Fruit fly (Drosophila melanogaster): Measurements from ENCODE around the gene PNUTS.
A peak's percentile ranks its signal among the peaks of the same experiment; 100 is the strongest.

PNUTS gene

dm6 chr2L:886743-887142 is 16.5 kb downstream of the PNUTS start (continued):
- TF ChIP-seq Dek (tag; optimal IDR thresholded peaks at IDR 0.05) = no peak
- no peak for TF ChIP-seq danr (GFP tag; IDR thresholded peaks at IDR 0.05)
- no peak for TF ChIP-seq CG4328 (GFP tag; optimal IDR thresholded peaks at IDR 0.05)
- no peak for TF ChIP-seq CG17912 (GFP tag; optimal IDR thresholded peaks at IDR 0.05)
- no peak for TF ChIP-seq Dfd (GFP tag; optimal IDR thresholded peaks at IDR 0.05)
- no peak for TF ChIP-seq CG16815 (GFP tag; optimal IDR thresholded peaks at IDR 0.05)
- no peak for TF ChIP-seq CG10366 (GFP tag; IDR thresholded peaks at IDR 0.05)
- no peak for TF ChIP-seq CG1024 (GFP tag; IDR thresholded peaks at IDR 0.05)
- no peak for TF ChIP-seq fd3F (GFP tag; optimal IDR thresholded peaks at IDR 0.05)
- TF ChIP-seq ase (GFP tag; IDR thresholded peaks at IDR 0.05) = no peak
- TF ChIP-seq Awh (GFP tag; IDR thresholded peaks at IDR 0.05) = no peak
- TF ChIP-seq Med (GFP tag) = peak; percentile 76
- TF ChIP-seq E2f2 (GFP tag; IDR thresholded peaks at IDR 0.05) = no peak; the same call in 1 of the 2 replicates
- no peak for TF ChIP-seq wek (GFP tag; optimal IDR thresholded peaks at IDR 0.05)
- no peak for TF ChIP-seq Dbx (GFP tag; IDR thresholded peaks at IDR 0.05)
- no peak for TF ChIP-seq CG1832 (GFP tag; optimal IDR thresholded peaks at IDR 0.05)
- no peak for TF ChIP-seq D19B (GFP tag; optimal IDR thresholded peaks at IDR 0.05)
- no peak for TF ChIP-seq Hmx (GFP tag; optimal IDR thresholded peaks at IDR 0.05)
- no peak for TF ChIP-seq hth (optimal IDR thresholded peaks at IDR 0.05)
- no peak for TF ChIP-seq CG2712 (tag; optimal IDR thresholded peaks at IDR 0.05)
- TF ChIP-seq CG6813 (GFP tag; optimal IDR thresholded peaks at IDR 0.05) = no peak
- no peak for TF ChIP-seq klu (GFP tag; IDR thresholded peaks at IDR 0.05)
- peak in 1 of 2 experiments; percentile 17 for TF ChIP-seq bsh (GFP tag; optimal IDR thresholded peaks at IDR 0.05)
- no peak for TF ChIP-seq CrebB (tag; optimal IDR thresholded peaks at IDR 0.05)
- no peak for TF ChIP-seq CG34422 (GFP tag; IDR thresholded peaks at IDR 0.05)
- TF ChIP-seq zf30C (GFP tag; optimal IDR thresholded peaks at IDR 0.05) = no peak
- no peak for TF ChIP-seq Hr39 (optimal IDR thresholded peaks at IDR 0.05)
- TF ChIP-seq esg (GFP tag; conservative IDR thresholded peaks at IDR 0.05) = peak; percentile 19; the same call in 1 of the 2 replicates
- TF ChIP-seq p53 (GFP tag; optimal IDR thresholded peaks at IDR 0.05) = no peak
- TF ChIP-seq her (GFP tag; optimal IDR thresholded peaks at IDR 0.05) = no peak
- no peak for TF ChIP-seq Blimp-1 (GFP tag; optimal IDR thresholded peaks at IDR 0.05)
- TF ChIP-seq onecut (GFP tag; IDR thresholded peaks at IDR 0.05) = no peak
- no peak for TF ChIP-seq slp2 (GFP tag; optimal IDR thresholded peaks at IDR 0.05)
- TF ChIP-seq chm (GFP tag; IDR thresholded peaks at IDR 0.05) = no peak
- no peak for TF ChIP-seq CG7987 (GFP tag; optimal IDR thresholded peaks at IDR 0.05)
- no peak for TF ChIP-seq E2f1 (GFP tag; IDR thresholded peaks at IDR 0.05)
- no peak for TF ChIP-seq B-H2 (GFP tag; optimal IDR thresholded peaks at IDR 0.05)
- TF ChIP-seq wdn (GFP tag; IDR thresholded peaks at IDR 0.05) = no peak
- no peak for TF ChIP-seq bcd (GFP tag; optimal IDR thresholded peaks at IDR 0.05)
- TF ChIP-seq kay (GFP tag; optimal IDR thresholded peaks at IDR 0.05) = no peak
- TF ChIP-seq dysf (GFP tag; IDR thresholded peaks at IDR 0.05) = 0 out of 3 replicates have a peak, but pooled peaks have one; percentile 11
- no peak for TF ChIP-seq CG43689 (GFP tag; IDR thresholded peaks at IDR 0.05)
- TF ChIP-seq CG1603 (tag; optimal IDR thresholded peaks at IDR 0.05) = no peak
- TF ChIP-seq Chrac-16 (GFP tag; optimal IDR thresholded peaks at IDR 0.05) = no peak
- TF ChIP-seq mam (GFP tag; optimal IDR thresholded peaks at IDR 0.05) = peak; percentile 34
- no peak for TF ChIP-seq pfk (GFP tag; optimal IDR thresholded peaks at IDR 0.05)
- TF ChIP-seq ttk (GFP tag; IDR thresholded peaks at IDR 0.05) = no peak
- TF ChIP-seq Trl (optimal IDR thresholded peaks at IDR 0.05) = no peak
- no peak for TF ChIP-seq Trl (GFP tag; optimal IDR thresholded peaks at IDR 0.05)
- no peak for TF ChIP-seq CG7372 (GFP tag; IDR thresholded peaks at IDR 0.05)
- TF ChIP-seq ftz-f1 (GFP tag; optimal IDR thresholded peaks at IDR 0.05) = no peak
- no peak for TF ChIP-seq dati (GFP tag; IDR thresholded peaks at IDR 0.05)
- no peak for TF ChIP-seq CG11456 (GFP tag; IDR thresholded peaks at IDR 0.05)
- TF ChIP-seq CG6791 (GFP tag; IDR thresholded peaks at IDR 0.05; ENCODE audit: partially characterized antibody) = no peak

Measured in whole organism, embryonic.